Fruit fly (Drosophila melanogaster): ENCODE measurements around the gene CG9951.

CG9951 gene

DNA sequence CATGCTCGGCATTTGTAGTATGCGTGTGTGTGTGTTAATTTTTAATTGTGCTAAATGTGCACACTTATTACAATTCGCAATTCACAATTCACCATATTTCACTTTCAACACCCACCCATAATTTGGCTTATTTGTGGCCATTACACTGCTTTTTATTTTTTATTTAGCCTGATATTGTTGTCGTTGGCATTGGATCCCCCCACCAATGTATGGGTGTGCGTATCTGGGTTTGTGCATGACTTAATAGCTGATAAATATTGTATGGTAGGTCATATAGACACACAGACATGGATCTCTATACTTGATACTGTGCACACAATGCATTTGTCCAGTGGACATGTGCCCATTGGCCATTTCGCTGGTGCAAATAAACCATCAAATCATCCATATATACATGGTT is 10.7 kb downstream of the CG9951 start:
- TF ChIP-seq CG13287 (GFP tag; IDR thresholded peaks at IDR 0.05; ENCODE audit: partially characterized antibody) (no peak), slbo (GFP tag; IDR thresholded peaks at IDR 0.05) (0 out of 2 replicates have a peak, but pooled peaks have one; percentile 5), sna (GFP tag; IDR thresholded peaks at IDR 0.05; ENCODE audit: partially characterized antibody) (no peak), CG17186 (GFP tag; optimal IDR thresholded peaks at IDR 0.05) (no peak), chinmo (GFP tag; IDR thresholded peaks at IDR 0.05; ENCODE audit: partially characterized antibody) (0 out of 4 replicates have a peak, but pooled peaks have one; percentile 15), Med (GFP tag) (peak; percentile 15), Atf6 (GFP tag; IDR thresholded peaks at IDR 0.05) (0 out of 2 replicates have a peak, but pooled peaks have one; percentile 22)

DNA sequence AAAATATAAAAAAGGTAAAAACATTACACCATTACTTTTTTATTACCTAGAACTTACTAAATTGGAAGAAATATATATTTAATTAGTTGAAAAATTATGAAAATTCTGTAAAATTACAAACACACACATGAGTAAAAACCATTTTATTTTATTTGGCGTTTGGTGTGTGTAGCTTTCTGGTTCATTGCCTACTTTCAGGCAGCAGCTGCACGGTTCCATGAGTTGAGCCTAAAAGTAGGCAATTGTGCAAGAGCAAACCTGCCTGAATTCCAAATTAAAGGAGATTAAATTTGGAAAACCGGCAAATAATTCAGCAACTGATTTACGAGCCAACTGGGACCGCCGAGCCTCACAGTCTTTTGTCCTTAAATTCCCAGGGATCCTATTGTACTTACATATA is 12.5 kb downstream of the CG9951 start:
- TF ChIP-seq pita (GFP tag; optimal IDR thresholded peaks at IDR 0.05), result no peak
- no peak for TF ChIP-seq sens-2 (GFP tag; IDR thresholded peaks at IDR 0.05)
- TF ChIP-seq Sry-δ (GFP tag; optimal IDR thresholded peaks at IDR 0.05), result no peak
- no peak for TF ChIP-seq HLHmδ (GFP tag; optimal IDR thresholded peaks at IDR 0.05)
- peak; percentile 9 for TF ChIP-seq HmgZ (tag; optimal IDR thresholded peaks at IDR 0.05)
- TF ChIP-seq CG18011 (GFP tag; optimal IDR thresholded peaks at IDR 0.05), result no peak
- no peak for TF ChIP-seq Usf (GFP tag; optimal IDR thresholded peaks at IDR 0.05)
- no peak for TF ChIP-seq Tbp (GFP tag; optimal IDR thresholded peaks at IDR 0.05)
- peak; percentile 86 for TF ChIP-seq CG2199 (GFP tag; IDR thresholded peaks at IDR 0.05)
- no peak for TF ChIP-seq tio (GFP tag; optimal IDR thresholded peaks at IDR 0.05)
- 0 out of 2 replicates have a peak, but pooled peaks have one; percentile 8 for TF ChIP-seq vvl (GFP tag; IDR thresholded peaks at IDR 0.05)
- no peak for TF ChIP-seq cad (GFP tag; optimal IDR thresholded peaks at IDR 0.05)
- no peak for TF ChIP-seq CG1832 (GFP tag; optimal IDR thresholded peaks at IDR 0.05)
- TF ChIP-seq Dip2 (GFP tag; IDR thresholded peaks at IDR 0.05), result no peak
- no peak for TF ChIP-seq Dfd (GFP tag; optimal IDR thresholded peaks at IDR 0.05)
- TF ChIP-seq Fer2 (tag; optimal IDR thresholded peaks at IDR 0.05), result no peak
- no peak for TF ChIP-seq CG10959 (GFP tag; IDR thresholded peaks at IDR 0.05)
- TF ChIP-seq CG11247 (GFP tag; IDR thresholded peaks at IDR 0.05), result no peak
- no peak for TF ChIP-seq CG10543 (GFP tag; optimal IDR thresholded peaks at IDR 0.05)
- no peak for TF ChIP-seq CG15514 (GFP tag; optimal IDR thresholded peaks at IDR 0.05)
- TF ChIP-seq sna (GFP tag; IDR thresholded peaks at IDR 0.05; ENCODE audit: partially characterized antibody), result no peak
- TF ChIP-seq CG10321 (GFP tag; IDR thresholded peaks at IDR 0.05), result no peak
- TF ChIP-seq pzg (GFP tag; optimal IDR thresholded peaks at IDR 0.05), result no peak
- no peak for TF ChIP-seq CG17361 (GFP tag; IDR thresholded peaks at IDR 0.05)
- TF ChIP-seq klu (GFP tag; IDR thresholded peaks at IDR 0.05), result no peak
- no peak for TF ChIP-seq Hey (tag; optimal IDR thresholded peaks at IDR 0.05)
- TF ChIP-seq eyg (GFP tag; optimal IDR thresholded peaks at IDR 0.05), result no peak
- no peak for TF ChIP-seq her (GFP tag; optimal IDR thresholded peaks at IDR 0.05)
- TF ChIP-seq CTCF (GFP tag; optimal IDR thresholded peaks at IDR 0.05), result peak; percentile 80
- no peak for TF ChIP-seq Hr3 (GFP tag; optimal IDR thresholded peaks at IDR 0.05)
- TF ChIP-seq CG8290 (GFP tag; optimal IDR thresholded peaks at IDR 0.05), result no peak
- peak in 1 of 2 experiments; percentile 27 for TF ChIP-seq CG8290 (tag; optimal IDR thresholded peaks at IDR 0.05)
- no peak for TF ChIP-seq kah (GFP tag; optimal IDR thresholded peaks at IDR 0.05)
- TF ChIP-seq fd64A (GFP tag; optimal IDR thresholded peaks at IDR 0.05), result no peak
- TF ChIP-seq bbx (GFP tag; IDR thresholded peaks at IDR 0.05; ENCODE audit: partially characterized antibody), result 0 out of 2 replicates have a peak, but pooled peaks have one; percentile 16
- peak; percentile 74 for TF ChIP-seq cg (GFP tag; optimal IDR thresholded peaks at IDR 0.05)
- TF ChIP-seq CG11456 (GFP tag; IDR thresholded peaks at IDR 0.05), result no peak
- no peak for TF ChIP-seq Six4 (GFP tag; optimal IDR thresholded peaks at IDR 0.05)
- no peak for TF ChIP-seq CG4328 (GFP tag; optimal IDR thresholded peaks at IDR 0.05)
- TF ChIP-seq CG31365 (tag; optimal IDR thresholded peaks at IDR 0.05), result no peak
- no peak for TF ChIP-seq CG11085 (GFP tag; IDR thresholded peaks at IDR 0.05)
- no peak for TF ChIP-seq CG12659 (GFP tag; optimal IDR thresholded peaks at IDR 0.05)
- no peak for TF ChIP-seq hbn (GFP tag; IDR thresholded peaks at IDR 0.05; ENCODE audit: partially characterized antibody)
- TF ChIP-seq CG1792 (GFP tag; optimal IDR thresholded peaks at IDR 0.05), result no peak
- no peak for TF ChIP-seq CG6765 (GFP tag; optimal IDR thresholded peaks at IDR 0.05)

All from whole organism, embryonic.